Fruit fly (Drosophila melanogaster) whole organism, pupa: Measurements from ENCODE around the gene ZnT63C.

Experiments used
- CG12605 ChIP-seq: fragments of 200-800 bp; sonication (Bioruptor generic); IDR thresholded peaks from 2 replicates; pipeline ENCODE4 v1.3.6; 2022; ENCODE audit warnings: missing biosample characterization, missing genetic modification characterization
- CG13204 ChIP-seq: fragments of 200-800 bp; sonication (Bioruptor generic); optimal IDR thresholded peaks from 2 replicates; lab custom pipeline; 2018; ENCODE audit warnings: missing biosample characterization, mild to moderate bottlenecking, missing genetic modification characterization, moderate library complexity
- CG14655 ChIP-seq: fragments of 200-800 bp; sonication (Bioruptor generic); optimal IDR thresholded peaks from 3 replicates; lab custom pipeline; 2017; ENCODE audit warnings: mild to moderate bottlenecking, missing biosample characterization, missing genetic modification reagents, missing genetic modification characterization
- CG15710 ChIP-seq: fragments of 200-800 bp; sonication (Bioruptor generic); optimal IDR thresholded peaks from 2 replicates; lab custom pipeline; 2018; ENCODE audit warnings: missing biosample characterization, mild to moderate bottlenecking, missing genetic modification characterization, moderate library complexity
- CG34367 ChIP-seq: fragments of 200-800 bp; sonication (Bioruptor generic); optimal IDR thresholded peaks from 2 replicates; lab custom pipeline; 2018; ENCODE audit warnings: missing biosample characterization, mild to moderate bottlenecking, missing genetic modification characterization
- CG4496 ChIP-seq: fragments of 200-800 bp; sonication (Bioruptor generic); IDR thresholded peaks from 3 replicates; pipeline ENCODE4 v1.3.6; 2022; ENCODE audit warnings: missing biosample characterization, missing genetic modification characterization
- D1 ChIP-seq: fragments of 200-800 bp; sonication (Bioruptor generic); optimal IDR thresholded peaks from 2 replicates; lab custom pipeline; 2018; ENCODE audit warnings: missing biosample characterization, mild to moderate bottlenecking, missing genetic modification characterization, moderate library complexity
- Pif1A ChIP-seq: fragments of 200-800 bp; sonication (Bioruptor generic); optimal IDR thresholded peaks from 3 replicates; lab custom pipeline; 2016; ENCODE audit warnings: missing biosample characterization, missing genetic modification characterization
- Snoo ChIP-seq: fragments of 200-800 bp; sonication (Bioruptor generic); optimal IDR thresholded peaks from 3 replicates; lab custom pipeline; 2017; ENCODE audit warnings: missing biosample characterization, mild to moderate bottlenecking, missing genetic modification characterization, inconsistent platforms

DNA sequence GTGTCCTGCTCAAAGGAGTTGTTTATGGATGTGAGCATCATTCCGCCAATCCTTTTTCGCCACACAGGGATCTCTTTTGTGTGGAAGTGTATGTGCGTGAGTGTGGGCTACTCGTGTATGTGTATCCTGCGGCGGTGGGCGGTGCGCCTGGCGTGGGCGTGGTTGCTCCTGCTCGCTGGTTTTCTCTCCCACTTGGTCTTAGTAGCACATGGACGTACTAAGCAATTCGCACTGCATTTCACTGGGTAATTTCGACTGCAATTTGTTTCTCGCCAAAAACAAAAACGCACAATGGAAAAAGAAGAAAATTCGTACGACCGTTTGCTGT, 22.1 kb downstream of the ZnT63C start:
- no peak for TF ChIP-seq CG13204 (GFP tag; lab: Kevin White, UChicago)
- TF ChIP-seq Snoo (tag; lab: Kevin White, UChicago) = no peak
- no peak for TF ChIP-seq CG15710 (tag; lab: Kevin White, UChicago)
- TF ChIP-seq Pif1A (GFP tag; lab: Kevin White, UChicago) = no peak
- TF ChIP-seq CG4496 = no peak
- TF ChIP-seq CG34367 (tag; lab: Kevin White, UChicago) = no peak
- TF ChIP-seq CG12605 (GFP tag; lab: Robert Waterston, UW) = no peak
- no peak for TF ChIP-seq D1 (tag; lab: Kevin White, UChicago)
- no peak for TF ChIP-seq CG14655 (GFP tag; lab: Kevin White, UChicago)
